Fruit fly (Drosophila melanogaster): ENCODE measurements around the gene CG4502.

Gene CG4502

DNA sequence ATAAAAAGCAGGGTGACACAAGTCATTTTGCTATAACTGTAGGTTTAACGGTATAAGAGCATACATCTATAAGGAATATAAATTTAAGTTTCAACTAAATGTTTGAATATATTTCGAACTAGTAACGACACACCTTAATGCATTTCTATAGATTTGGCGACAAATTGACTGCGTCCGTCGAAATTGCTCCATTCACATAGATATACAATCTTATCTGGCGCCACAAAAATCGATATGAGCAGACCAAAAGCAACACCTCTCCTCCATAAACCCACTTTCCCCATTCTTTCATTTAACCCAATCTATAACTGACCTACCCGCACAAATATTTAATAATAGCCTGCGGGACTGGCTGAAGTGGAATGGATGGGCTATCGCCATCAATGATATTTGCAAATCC lies 5.4 kb downstream of the CG4502 start:
- TF ChIP-seq unpg (GFP tag; optimal IDR thresholded peaks at IDR 0.05) (peak; percentile 2), onecut (GFP tag; IDR thresholded peaks at IDR 0.05) (peak; percentile 74), bbx (GFP tag; IDR thresholded peaks at IDR 0.05; ENCODE audit: partially characterized antibody) (no peak), CG8281 (tag; optimal IDR thresholded peaks at IDR 0.05) (no peak), Med (GFP tag) (peak; percentile 42), p53 (GFP tag; optimal IDR thresholded peaks at IDR 0.05) (no peak), Dp (GFP tag; optimal IDR thresholded peaks at IDR 0.05) (no peak), CG8089 (GFP tag; optimal IDR thresholded peaks at IDR 0.05) (no peak), sens (GFP tag) (peak; percentile 50), CG12769 (tag; optimal IDR thresholded peaks at IDR 0.05) (peak; percentile 12), row (GFP tag; IDR thresholded peaks at IDR 0.05) (0 out of 3 replicates have a peak, but pooled peaks have one; percentile 8), CG14860 (GFP tag; IDR thresholded peaks at IDR 0.05; ENCODE audit: partially characterized antibody) (no peak), Hr51 (GFP tag; optimal IDR thresholded peaks at IDR 0.05) (peak in 1 of 2 experiments; percentile 15), Dll (GFP tag; IDR thresholded peaks at IDR 0.05; ENCODE audit: partially characterized antibody) (no peak), h (optimal IDR thresholded peaks at IDR 0.05) (no peak), dysf (GFP tag; IDR thresholded peaks at IDR 0.05) (0 out of 3 replicates have a peak, but pooled peaks have one; percentile 14)

DNA sequence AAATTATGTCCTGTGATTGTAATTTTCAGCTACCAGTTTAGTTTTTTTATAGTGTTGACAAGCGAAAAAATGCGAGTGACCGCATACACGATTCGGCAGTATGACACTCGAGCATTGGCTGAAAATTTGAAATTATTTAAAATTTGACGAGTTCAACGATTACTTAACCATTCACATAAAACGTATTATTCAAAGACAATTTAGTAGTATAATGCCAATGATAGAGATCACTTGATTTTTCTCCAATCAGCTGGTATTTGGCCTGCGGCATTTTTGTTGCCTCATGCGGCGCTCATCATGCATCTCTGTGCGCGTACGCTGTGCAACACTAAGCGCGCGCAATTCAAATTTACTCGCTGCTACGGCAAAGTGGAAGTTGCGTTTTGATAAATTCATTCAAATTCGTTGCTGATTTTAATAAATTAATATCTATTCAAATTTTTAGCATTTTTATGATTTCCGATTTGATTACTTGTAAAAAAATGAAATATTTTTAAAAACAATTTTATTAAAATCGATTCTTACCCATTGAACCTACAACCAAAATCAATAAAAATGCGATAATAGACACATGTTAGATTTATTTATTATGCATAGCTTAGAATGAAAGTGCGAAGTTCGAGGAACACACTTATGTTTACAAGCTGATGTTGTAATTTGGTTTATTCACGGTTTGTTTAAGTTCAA lies 9.6 kb downstream of the CG4502 start, which contains the start of gene CG4497:
CG4497 (minus strand) TSS at position 238 of the 687 bp plus-strand sequence.
- no peak for TF ChIP-seq h (optimal IDR thresholded peaks at IDR 0.05)
- TF ChIP-seq CG9609 (GFP tag; optimal IDR thresholded peaks at IDR 0.05) = peak; percentile 97
- peak; percentile 96 for TF ChIP-seq CG13624 (GFP tag; optimal IDR thresholded peaks at IDR 0.05)
- peak; percentile 88 for TF ChIP-seq fd3F (GFP tag; optimal IDR thresholded peaks at IDR 0.05)
- no peak for TF ChIP-seq prd (optimal IDR thresholded peaks at IDR 0.05)
- TF ChIP-seq prd (GFP tag; IDR thresholded peaks at IDR 0.05) = peak; percentile 97
- peak; percentile 83; the same call in 1 of the 2 replicates for TF ChIP-seq ham (GFP tag; IDR thresholded peaks at IDR 0.05)
- peak; percentile 89 for TF ChIP-seq caup (GFP tag; optimal IDR thresholded peaks at IDR 0.05; ENCODE audit: severe bottlenecking)
- peak; percentile 87 for TF ChIP-seq danr (GFP tag; IDR thresholded peaks at IDR 0.05)
- no peak for TF ChIP-seq pita (GFP tag; optimal IDR thresholded peaks at IDR 0.05)
- TF ChIP-seq Oli (tag; optimal IDR thresholded peaks at IDR 0.05) = peak; percentile 84
- TF ChIP-seq Chrac-16 (GFP tag; optimal IDR thresholded peaks at IDR 0.05) = peak; percentile 94
- peak; percentile 93 for TF ChIP-seq vvl (GFP tag; IDR thresholded peaks at IDR 0.05)
- TF ChIP-seq chn (GFP tag; optimal IDR thresholded peaks at IDR 0.05) = peak; percentile 95
- peak; percentile 82 for TF ChIP-seq CG6175 (GFP tag; IDR thresholded peaks at IDR 0.05)
- peak; percentile 64 for TF ChIP-seq CG3995 (GFP tag; optimal IDR thresholded peaks at IDR 0.05)
- TF ChIP-seq B-H1 (GFP tag; IDR thresholded peaks at IDR 0.05) = peak; percentile 89
- peak; percentile 75; the same call in 1 of the 2 replicates for TF ChIP-seq Nf-YA (GFP tag; IDR thresholded peaks at IDR 0.05)
- TF ChIP-seq lbe (GFP tag; optimal IDR thresholded peaks at IDR 0.05) = peak; percentile 84
- peak; percentile 97 for TF ChIP-seq CG10267 (tag; optimal IDR thresholded peaks at IDR 0.05)
- peak; percentile 92 for TF ChIP-seq zfh1 (GFP tag; IDR thresholded peaks at IDR 0.05)
- TF ChIP-seq Lpt (GFP tag; optimal IDR thresholded peaks at IDR 0.05) = no peak
- TF ChIP-seq Elba2 (GFP tag; optimal IDR thresholded peaks at IDR 0.05) = peak; percentile 60
- TF ChIP-seq z (GFP tag; IDR thresholded peaks at IDR 0.05) = no peak
- TF ChIP-seq Rx (GFP tag; IDR thresholded peaks at IDR 0.05) = peak; percentile 89
- peak; percentile 89 for TF ChIP-seq wdn (GFP tag; IDR thresholded peaks at IDR 0.05)
- TF ChIP-seq run (tag; optimal IDR thresholded peaks at IDR 0.05) = peak; percentile 25
- no peak for TF ChIP-seq pan (optimal IDR thresholded peaks at IDR 0.05)
- peak in 1 of 2 experiments; percentile 92 for TF ChIP-seq pan (GFP tag; optimal IDR thresholded peaks at IDR 0.05 in 1 of 2, IDR thresholded peaks at IDR 0.05 in 1 of 2)
- TF ChIP-seq CG18619 (GFP tag; optimal IDR thresholded peaks at IDR 0.05) = peak; percentile 89
- TF ChIP-seq CG17568 (GFP tag; optimal IDR thresholded peaks at IDR 0.05) = peak; percentile 20
- TF ChIP-seq nerfin-1 (tag; optimal IDR thresholded peaks at IDR 0.05) = peak; percentile 85
- peak; percentile 77 for TF ChIP-seq btn (GFP tag; optimal IDR thresholded peaks at IDR 0.05)
- peak; percentile 81 for TF ChIP-seq CG4328 (GFP tag; optimal IDR thresholded peaks at IDR 0.05)
- peak; percentile 89 for TF ChIP-seq CG11695 (GFP tag; IDR thresholded peaks at IDR 0.05)
